Fruit fly (Drosophila melanogaster) whole organism, pupa: ENCODE measurements around the gene wry.

ENCODE experiments used
- CG10348 ChIP-seq: fragments of 200-800 bp; sonication (Bioruptor generic); IDR thresholded peaks from 2 replicates; pipeline ENCODE4 v1.3.6; 2022; ENCODE audit warnings: missing biosample characterization, missing genetic modification characterization
- CG13204 ChIP-seq: fragments of 200-800 bp; sonication (Bioruptor generic); optimal IDR thresholded peaks from 2 replicates; lab custom pipeline; 2018; ENCODE audit warnings: missing biosample characterization, mild to moderate bottlenecking, missing genetic modification characterization, moderate library complexity
- CG15710 ChIP-seq: fragments of 200-800 bp; sonication (Bioruptor generic); optimal IDR thresholded peaks from 2 replicates; lab custom pipeline; 2018; ENCODE audit warnings: missing biosample characterization, mild to moderate bottlenecking, missing genetic modification characterization, moderate library complexity
- CG17806 ChIP-seq: fragments of 200-800 bp; sonication (Bioruptor generic); optimal IDR thresholded peaks from 2 replicates; lab custom pipeline; 2018; ENCODE audit warnings: missing biosample characterization, mild to moderate bottlenecking, missing genetic modification characterization, moderate library complexity
- CG32121 ChIP-seq: fragments of 200-800 bp; sonication (Bioruptor generic); IDR thresholded peaks from 2 replicates; pipeline ENCODE4 v1.3.6; 2022; ENCODE audit warnings: missing biosample characterization, missing genetic modification characterization
- CG4496 ChIP-seq: fragments of 200-800 bp; sonication (Bioruptor generic); IDR thresholded peaks from 3 replicates; pipeline ENCODE4 v1.3.6; 2022; ENCODE audit warnings: missing biosample characterization, missing genetic modification characterization
- CG8301 ChIP-seq: fragments of 200-800 bp; sonication (Bioruptor generic); optimal IDR thresholded peaks from 2 replicates; lab custom pipeline; 2018; ENCODE audit warnings: missing biosample characterization, mild to moderate bottlenecking, missing genetic modification characterization
- EcR ChIP-seq: fragments of 200-800 bp; sonication (Bioruptor generic); optimal IDR thresholded peaks from 3 replicates; lab custom pipeline; 2019; ENCODE audit warnings: missing biosample characterization, missing genetic modification characterization, mild to moderate bottlenecking, moderate library complexity, missing genetic modification reagents
- Ets98B ChIP-seq: fragments of 200-800 bp; sonication (Bioruptor generic); IDR thresholded peaks from 2 replicates; pipeline ENCODE4 v1.3.6; 2022; ENCODE audit warnings: missing biosample characterization, missing genetic modification characterization
- Pif1A ChIP-seq: fragments of 200-800 bp; sonication (Bioruptor generic); optimal IDR thresholded peaks from 3 replicates; lab custom pipeline; 2016; ENCODE audit warnings: missing biosample characterization, missing genetic modification characterization
- Pif1B ChIP-seq: fragments of 200-800 bp; sonication (Bioruptor generic); optimal IDR thresholded peaks from 3 replicates; lab custom pipeline; 2016; ENCODE audit warnings: missing biosample characterization, missing genetic modification characterization
- Snoo ChIP-seq: fragments of 200-800 bp; sonication (Bioruptor generic); optimal IDR thresholded peaks from 3 replicates; lab custom pipeline; 2017; ENCODE audit warnings: missing biosample characterization, mild to moderate bottlenecking, missing genetic modification characterization, inconsistent platforms
- fd96Ca ChIP-seq: fragments of 200-800 bp; sonication (Bioruptor generic); IDR thresholded peaks from 3 replicates; pipeline ENCODE4 v1.3.6; 2022; ENCODE audit warnings: missing biosample characterization, missing genetic modification characterization
- gl ChIP-seq: fragments of 200-800 bp; sonication (Bioruptor generic); optimal IDR thresholded peaks from 2 replicates; lab custom pipeline; 2018; ENCODE audit warnings: missing biosample characterization, mild to moderate bottlenecking, missing genetic modification characterization
- rn ChIP-seq: fragments of 200-800 bp; sonication (Bioruptor generic); IDR thresholded peaks from 2 replicates; pipeline ENCODE4 v1.3.6; 2022; ENCODE audit warnings: missing biosample characterization, missing genetic modification characterization

wry gene

dm6 chr2L:1907098-1907497, 70.8 kb downstream of the wry start:
- TF ChIP-seq Snoo (tag; lab: Kevin White, UChicago) (peak; percentile 30), Pif1A (GFP tag; lab: Kevin White, UChicago) (no peak), CG10348 (no peak), Ets98B (peak; percentile 38), fd96Ca (peak; percentile 52; the same call in 2 of the 3 replicates), rn (no peak; the same call in 1 of the 2 replicates), CG8301 (tag; lab: Kevin White, UChicago) (no peak), CG17806 (tag; lab: Kevin White, UChicago) (no peak), CG15710 (no peak), CG32121 (GFP tag; lab: Robert Waterston, UW) (no peak), gl (no peak), Pif1B (no peak), CG13204 (GFP tag; lab: Kevin White, UChicago) (no peak), EcR (no peak), CG4496 (GFP tag; lab: Robert Waterston, UW) (0 out of 3 replicates have a peak, but pooled peaks have one; percentile 33)
- TF ChIP-seq, all 21 proteins: peak for 4
